Fruit fly (Drosophila melanogaster) whole organism: ENCODE results near the gene 5-HT7.

Experiments
- Dll ChIP-seq: fragments of >200 bp; optimal IDR thresholded peaks from 2 replicates; lab custom pipeline; 2017
- usp ChIP-seq: fragments of >200 bp; optimal IDR thresholded peaks from 2 replicates; lab custom pipeline; 2017; ENCODE audit warnings: missing biosample characterization, missing genetic modification characterization, mixed read lengths

DNA sequence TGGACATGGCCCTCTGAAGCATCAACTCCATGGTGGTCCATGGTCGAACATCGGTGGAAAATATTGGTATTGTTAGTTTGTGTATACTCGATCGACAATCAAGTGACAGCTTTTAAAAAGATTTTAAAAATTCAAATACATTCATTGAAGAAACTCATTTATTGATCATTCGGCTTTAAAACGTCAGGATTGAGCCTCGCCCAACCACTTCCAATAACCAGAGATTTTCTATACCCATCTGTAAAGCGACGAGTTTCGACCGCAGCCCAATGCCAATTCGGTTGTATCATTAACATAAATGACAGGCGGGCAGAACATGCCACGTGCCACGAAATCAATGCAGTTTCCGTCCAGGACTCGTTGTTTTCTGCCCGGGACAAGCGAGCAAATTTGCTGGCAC lies 52.5 kb downstream of the 5-HT7 start, which contains the start of gene Ctr1C:
- TF ChIP-seq Dll = no peak
- no peak for TF ChIP-seq usp (GFP tag; lab: Kevin White, UChicago)
